Worm (Caenorhabditis elegans): ENCODE results near the gene gei-3.

DNA sequence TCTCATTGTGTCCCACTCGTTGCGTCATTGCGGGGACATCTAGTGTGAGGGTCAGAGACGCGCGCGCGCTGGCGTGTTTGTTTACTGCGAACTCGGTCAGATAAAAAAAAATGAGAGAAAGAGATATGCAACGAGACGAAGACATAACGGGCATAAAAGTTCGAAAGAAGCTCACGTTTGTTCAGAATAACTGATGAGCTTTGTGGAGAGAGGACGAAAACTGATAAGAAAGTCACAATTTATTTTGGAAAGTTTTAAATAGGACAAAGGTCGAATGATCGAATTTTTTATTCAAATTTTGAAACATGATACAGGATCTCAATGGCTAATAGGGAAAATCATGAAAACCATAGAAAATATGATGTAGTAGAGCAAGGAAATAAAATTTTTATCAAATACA is 39.6 kb upstream of the gei-3 start:
- TF ChIP-seq ama-1 (optimal IDR thresholded peaks at IDR 0.05) (no peak), rnt-1 (tag; optimal IDR thresholded peaks at IDR 0.05) (no peak), unc-86 (tag; optimal IDR thresholded peaks at IDR 0.05) (no peak), dve-1 (tag; optimal IDR thresholded peaks at IDR 0.05) (no peak), nfya-1 (tag; optimal IDR thresholded peaks at IDR 0.05) (no peak), fkh-10 (GFP tag; optimal IDR thresholded peaks at IDR 0.05) (no peak), sox-2 (GFP tag; IDR thresholded peaks at IDR 0.05) (no peak)

All from whole organism, late embryonic.